Fruit fly (Drosophila melanogaster): ENCODE measurements around the gene Syx17.
A peak's percentile ranks its signal among the peaks of the same experiment; 100 is the strongest.

Syx17 gene

DNA sequence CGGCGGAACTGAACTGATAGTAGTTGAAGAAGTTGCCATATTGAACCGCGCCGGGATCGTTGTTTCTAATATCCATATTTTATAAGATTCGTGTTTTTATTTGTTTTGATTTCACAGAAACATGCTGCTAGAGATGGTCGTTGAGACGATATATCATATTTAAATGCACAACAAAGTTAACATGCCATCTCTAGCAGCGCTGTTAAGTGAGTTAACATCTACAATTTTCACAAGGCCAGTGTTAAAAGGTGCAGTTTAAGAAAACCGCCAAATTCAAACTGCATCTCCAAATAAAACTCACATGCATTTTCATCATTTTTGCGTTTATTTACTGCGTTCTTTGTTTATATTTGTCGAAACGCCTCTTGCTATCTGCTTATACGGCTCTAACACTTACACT, 35.9 kb upstream of the Syx17 start, which contains the start of gene CG11342 (continued):
- TF ChIP-seq dimm (GFP tag; IDR thresholded peaks at IDR 0.05) (no peak), Pdp1 (GFP tag; optimal IDR thresholded peaks at IDR 0.05) (peak in 1 of 2 experiments; percentile 3), CG8944 (GFP tag; optimal IDR thresholded peaks at IDR 0.05) (no peak), CG1024 (GFP tag; IDR thresholded peaks at IDR 0.05) (no peak), p53 (GFP tag; optimal IDR thresholded peaks at IDR 0.05) (no peak), HmgZ (tag; optimal IDR thresholded peaks at IDR 0.05) (peak; percentile 42), chif (GFP tag; optimal IDR thresholded peaks at IDR 0.05) (no peak), CG2129 (GFP tag; IDR thresholded peaks at IDR 0.05; ENCODE audit: partially characterized antibody) (peak; percentile 66; the same call in 1 of the 2 replicates), Sin3A (optimal IDR thresholded peaks at IDR 0.05) (no peak), fru (optimal IDR thresholded peaks at IDR 0.05) (no peak), CG9932 (GFP tag; IDR thresholded peaks at IDR 0.05) (peak; percentile 50), Sry-δ (GFP tag; optimal IDR thresholded peaks at IDR 0.05) (peak; percentile 85), bbx (GFP tag; IDR thresholded peaks at IDR 0.05; ENCODE audit: partially characterized antibody) (peak; percentile 84), exex (tag; optimal IDR thresholded peaks at IDR 0.05) (no peak), sens (GFP tag) (peak; percentile 42), BEAF-32 (GFP tag; optimal IDR thresholded peaks at IDR 0.05) (peak; percentile 80), CG15696 (tag; optimal IDR thresholded peaks at IDR 0.05) (no peak), Dek (tag; optimal IDR thresholded peaks at IDR 0.05) (no peak), CG17829 (tag; optimal IDR thresholded peaks at IDR 0.05) (no peak), Tbp (GFP tag; optimal IDR thresholded peaks at IDR 0.05) (no peak), CG11504 (tag; optimal IDR thresholded peaks at IDR 0.05) (no peak), caup (GFP tag; optimal IDR thresholded peaks at IDR 0.05; ENCODE audit: severe bottlenecking) (no peak), Gug (GFP tag; IDR thresholded peaks at IDR 0.05) (no peak), dpn (GFP tag; optimal IDR thresholded peaks at IDR 0.05) (no peak), hb (GFP tag; IDR thresholded peaks at IDR 0.05; ENCODE audit: partially characterized antibody) (no peak), Scr (GFP tag; IDR thresholded peaks at IDR 0.05; ENCODE audit: partially characterized antibody) (peak; percentile 85), Dp (GFP tag; optimal IDR thresholded peaks at IDR 0.05) (peak; percentile 89), ssp (GFP tag; IDR thresholded peaks at IDR 0.05) (no peak), gfzf (GFP tag; optimal IDR thresholded peaks at IDR 0.05) (peak; percentile 19), croc (GFP tag; conservative IDR thresholded peaks at IDR 0.05) (no peak), Aef1 (GFP tag; IDR thresholded peaks at IDR 0.05) (no peak), ems (GFP tag; optimal IDR thresholded peaks at IDR 0.05) (no peak), inv (GFP tag; IDR thresholded peaks at IDR 0.05; ENCODE audit: partially characterized antibody) (peak; percentile 64; the same call in 1 of the 2 replicates), Dref (GFP tag; IDR thresholded peaks at IDR 0.05) (no peak), Hr39 (optimal IDR thresholded peaks at IDR 0.05) (no peak), nom (GFP tag; optimal IDR thresholded peaks at IDR 0.05) (no peak), bowl (GFP tag; IDR thresholded peaks at IDR 0.05) (no peak), tll (GFP tag; optimal IDR thresholded peaks at IDR 0.05) (no peak), CG3163 (GFP tag; optimal IDR thresholded peaks at IDR 0.05) (no peak), lmd (GFP tag; IDR thresholded peaks at IDR 0.05) (no peak), Vsx1 (GFP tag; optimal IDR thresholded peaks at IDR 0.05) (no peak), sr (GFP tag; IDR thresholded peaks at IDR 0.05) (no peak), Kr (GFP tag; optimal IDR thresholded peaks at IDR 0.05) (no peak), bsh (GFP tag; optimal IDR thresholded peaks at IDR 0.05) (no peak), salm (tag; optimal IDR thresholded peaks at IDR 0.05) (no peak), tio (GFP tag; optimal IDR thresholded peaks at IDR 0.05) (no peak), row (GFP tag; IDR thresholded peaks at IDR 0.05) (peak; percentile 30; the same call in 1 of the 3 replicates), slp2 (GFP tag; optimal IDR thresholded peaks at IDR 0.05) (no peak), ato (GFP tag; IDR thresholded peaks at IDR 0.05; ENCODE audit: partially characterized antibody) (0 out of 2 replicates have a peak, but pooled peaks have one; percentile 12), sob (GFP tag; IDR thresholded peaks at IDR 0.05) (0 out of 2 replicates have a peak, but pooled peaks have one; percentile 10), CG31365 (tag; optimal IDR thresholded peaks at IDR 0.05) (no peak)
